Worm (Caenorhabditis elegans): ENCODE results near the gene F59B1.4.

ce11 chrV:3647862-3648261 lies 21.0 kb upstream of the F59B1.4 start, which contains the start of gene F59B1.10:
- TF ChIP-seq nhr-76 (tag; optimal IDR thresholded peaks at IDR 0.05) (no peak), elt-2 (tag; optimal IDR thresholded peaks at IDR 0.05) (no peak), lin-39 (tag; optimal IDR thresholded peaks at IDR 0.05) (no peak), nhr-23 (tag; optimal IDR thresholded peaks at IDR 0.05) (no peak), unc-62 (GFP tag; optimal IDR thresholded peaks at IDR 0.05) (no peak), egl-5 (tag; optimal IDR thresholded peaks at IDR 0.05) (no peak), sea-2 (GFP tag; optimal IDR thresholded peaks at IDR 0.05) (no peak), nhr-11 (tag; optimal IDR thresholded peaks at IDR 0.05) (no peak), ama-1 (optimal IDR thresholded peaks at IDR 0.05) (no peak)

Data from whole organism, L3 larva.